Worm (Caenorhabditis elegans): ENCODE measurements around the gene C24H11.5.
"Not testable (repeated sequence)": the region's sequence is repeated elsewhere in the genome, so short reads cannot be mapped to it uniquely, and the experiment has no call there.

ce11 chrIII:11787376-11787775, 7.3 kb downstream of the C24H11.5 start, which contains the start of gene C24H11.1:
- TF ChIP-seq ceh-82, nhr-77, ZK546.5, elt-2, R02D3.7, ztf-4, zag-1, nhr-11, egl-27, ceh-16, nhr-25 (tag; optimal IDR thresholded peaks at IDR 0.05): not testable (repeated sequence)
